Fruit fly (Drosophila melanogaster) whole organism, embryonic: Measurements from ENCODE around the gene CG34001.
A peak's percentile ranks its signal among the peaks of the same experiment; 100 is the strongest.

Experiments
- BEAF-32 ChIP-seq: fragments of 200-800 bp; sonication (Bioruptor generic); optimal IDR thresholded peaks from 3 replicates; lab custom pipeline; 2017; ENCODE audit warnings: missing biosample characterization, missing genetic modification characterization, mild to moderate bottlenecking, moderate library complexity, missing genetic modification reagents
- CG10565 ChIP-seq: fragments of 200-800 bp; sonication (Bioruptor generic); optimal IDR thresholded peaks from 3 replicates; lab custom pipeline; 2016; ENCODE audit warnings: missing biosample characterization, mild to moderate bottlenecking, missing genetic modification characterization
- CG11093 ChIP-seq: fragments of 200-800 bp; sonication (Bioruptor generic); IDR thresholded peaks from 3 replicates; pipeline ENCODE4 v1.3.6; 2022; ENCODE audit warnings: missing biosample characterization, missing genetic modification characterization
- CG12071 ChIP-seq: fragments of 200-800 bp; sonication (Bioruptor generic); optimal IDR thresholded peaks from 3 replicates; lab custom pipeline; 2018; ENCODE audit warnings: missing biosample characterization, mild to moderate bottlenecking, missing genetic modification characterization
- CG12104 ChIP-seq: fragments of 200-800 bp; sonication (Bioruptor generic); optimal IDR thresholded peaks from 3 replicates; lab custom pipeline; 2016; ENCODE audit warnings: missing biosample characterization, missing genetic modification characterization
- CG13123 ChIP-seq: fragments of 200-800 bp; sonication (Bioruptor generic); optimal IDR thresholded peaks from 2 replicates; lab custom pipeline; 2016; ENCODE audit warnings: missing biosample characterization, missing genetic modification characterization
- CG14014 ChIP-seq: fragments of 200-800 bp; sonication (Bioruptor generic); IDR thresholded peaks from 2 replicates; pipeline ENCODE4 v1.3.6; 2022; ENCODE audit warnings: missing biosample characterization, missing genetic modification characterization
- CG14965 ChIP-seq: fragments of 200-800 bp; sonication (Bioruptor generic); optimal IDR thresholded peaks from 2 replicates; lab custom pipeline; 2016; ENCODE audit warnings: missing biosample characterization, missing genetic modification characterization, borderline replicate concordance
- CG15479 ChIP-seq: fragments of 200-800 bp; sonication (Bioruptor generic); optimal IDR thresholded peaks from 3 replicates; lab custom pipeline; 2019; ENCODE audit warnings: missing biosample characterization, mild to moderate bottlenecking, missing genetic modification characterization, moderate library complexity
- CG1602 ChIP-seq: fragments of 200-800 bp; sonication (Bioruptor generic); optimal IDR thresholded peaks from 3 replicates; lab custom pipeline; 2016; ENCODE audit warnings: missing biosample characterization, missing genetic modification characterization
- CG17186 ChIP-seq: fragments of 200-800 bp; sonication (Bioruptor generic); optimal IDR thresholded peaks from 3 replicates; lab custom pipeline; 2017; ENCODE audit warnings: missing biosample characterization, missing genetic modification reagents, missing genetic modification characterization
- CG2116 ChIP-seq: fragments of 200-800 bp; sonication (Bioruptor generic); optimal IDR thresholded peaks from 3 replicates; lab custom pipeline; 2018; ENCODE audit warnings: missing biosample characterization, mild to moderate bottlenecking, missing genetic modification characterization
- CG2199 ChIP-seq: fragments of 200-800 bp; sonication (Bioruptor generic); IDR thresholded peaks from 3 replicates; pipeline ENCODE4 v1.3.6; 2022; ENCODE audit warnings: missing biosample characterization, missing genetic modification characterization
- CG4328 ChIP-seq: fragments of 200-800 bp; sonication (Bioruptor generic); optimal IDR thresholded peaks from 3 replicates; lab custom pipeline; 2017; ENCODE audit warnings: missing biosample characterization, missing genetic modification reagents, missing genetic modification characterization
- CG4820 ChIP-seq: fragments of 200-800 bp; sonication (Bioruptor generic); optimal IDR thresholded peaks from 3 replicates; lab custom pipeline; 2016; ENCODE audit warnings: missing biosample characterization, missing genetic modification characterization
- CG6683 ChIP-seq: fragments of 200-800 bp; sonication (Bioruptor generic); optimal IDR thresholded peaks from 2 replicates; lab custom pipeline; 2017; ENCODE audit warnings: missing biosample characterization, mild to moderate bottlenecking, missing genetic modification characterization, missing genetic modification reagents
- CG7271 ChIP-seq: fragments of 200-800 bp; sonication (Bioruptor generic); optimal IDR thresholded peaks from 2 replicates; lab custom pipeline; 2018; ENCODE audit warnings: missing biosample characterization, mild to moderate bottlenecking, missing genetic modification characterization, moderate library complexity
- CG7372 ChIP-seq: fragments of 200-800 bp; sonication (Bioruptor generic); IDR thresholded peaks from 2 replicates; pipeline ENCODE4 v1.3.6; 2022; ENCODE audit warnings: missing biosample characterization, missing genetic modification characterization
- CG7556 ChIP-seq: fragments of 200-800 bp; sonication (Bioruptor generic); optimal IDR thresholded peaks from 2 replicates; lab custom pipeline; 2017; ENCODE audit warnings: missing biosample characterization, mild to moderate bottlenecking, missing genetic modification characterization
- CG8765 ChIP-seq: fragments of 200-800 bp; sonication (Bioruptor generic); IDR thresholded peaks from 2 replicates; pipeline ENCODE4 v1.3.6; 2022; ENCODE audit warnings: missing biosample characterization, missing genetic modification characterization
- CG9727 ChIP-seq: fragments of 200-800 bp; sonication (Bioruptor generic); optimal IDR thresholded peaks from 3 replicates; lab custom pipeline; 2017; ENCODE audit warnings: missing biosample characterization, mild to moderate bottlenecking, missing genetic modification characterization
- CG9817 ChIP-seq: fragments of 200-800 bp; sonication (Bioruptor generic); optimal IDR thresholded peaks from 2 replicates; lab custom pipeline; 2018; ENCODE audit warnings: missing biosample characterization, mild to moderate bottlenecking, missing genetic modification characterization, moderate library complexity
- Dp ChIP-seq: fragments of 200-800 bp; sonication (Bioruptor generic); optimal IDR thresholded peaks from 2 replicates; lab custom pipeline; 2018; ENCODE audit warnings: missing biosample characterization, mild to moderate bottlenecking, missing genetic modification characterization, moderate library complexity
- Hsf ChIP-seq: fragments of 200-800 bp; sonication (Bioruptor generic); optimal IDR thresholded peaks from 3 replicates; lab custom pipeline; 2016; ENCODE audit warnings: missing biosample characterization, missing genetic modification characterization
- Poxn ChIP-seq: fragments of 200-800 bp; sonication (Bioruptor generic); IDR thresholded peaks from 2 replicates; pipeline ENCODE4 v1.3.6; 2022; ENCODE audit warnings: missing biosample characterization, missing genetic modification characterization
- Sry-β ChIP-seq: fragments of 200-800 bp; sonication (Bioruptor generic); optimal IDR thresholded peaks from 2 replicates; lab custom pipeline; 2018; ENCODE audit warnings: missing biosample characterization, mild to moderate bottlenecking, missing genetic modification characterization, moderate library complexity
- Stat92E ChIP-seq, 3 experiments: fragments of >200 bp in 2 of 3; fragments of 200-800 bp in 1 of 3; sonication (Bioruptor generic) in 1 of 3; optimal IDR thresholded peaks; 2 replicates each; lab custom pipeline; 2017 to 2019; ENCODE audit warnings: missing biosample characterization in 3 of 3, missing genetic modification characterization in 3 of 3, mild to moderate bottlenecking in 1 of 3, moderate library complexity in 1 of 3
- YL-1 ChIP-seq: fragments of 200-800 bp; sonication (Bioruptor generic); optimal IDR thresholded peaks from 3 replicates; lab custom pipeline; 2017; ENCODE audit warnings: missing biosample characterization, mild to moderate bottlenecking, missing genetic modification characterization
- amos ChIP-seq: fragments of 200-800 bp; sonication (Bioruptor generic); IDR thresholded peaks from 2 replicates; pipeline ENCODE4 v1.3.6; 2022; ENCODE audit warnings: missing biosample characterization, missing genetic modification characterization; ENCODE audit not compliant: partially characterized antibody
- cad ChIP-seq: fragments of >200 bp; optimal IDR thresholded peaks from 2 replicates; lab custom pipeline; 2017; ENCODE audit warnings: missing biosample characterization, missing genetic modification characterization
- cg ChIP-seq: fragments of 200-800 bp; sonication (Bioruptor generic); optimal IDR thresholded peaks from 3 replicates; lab custom pipeline; 2019; ENCODE audit warnings: missing biosample characterization, mild to moderate bottlenecking, missing genetic modification characterization, moderate library complexity
- chm ChIP-seq: fragments of 200-800 bp; sonication (Bioruptor generic); IDR thresholded peaks from 2 replicates; pipeline ENCODE4 v1.3.6; 2022; ENCODE audit warnings: missing biosample characterization, missing genetic modification characterization
- crc ChIP-seq: fragments of 200-800 bp; sonication (Bioruptor generic); optimal IDR thresholded peaks from 2 replicates; lab custom pipeline; 2016; ENCODE audit warnings: missing biosample characterization, missing genetic modification characterization
- fd96Cb ChIP-seq: fragments of 200-800 bp; sonication (Bioruptor generic); optimal IDR thresholded peaks from 2 replicates; lab custom pipeline; 2018; ENCODE audit warnings: missing biosample characterization, mild to moderate bottlenecking, missing genetic modification characterization, moderate library complexity
- ftz-f1 ChIP-seq: fragments of 200-800 bp; sonication (Bioruptor generic); optimal IDR thresholded peaks from 2 replicates; lab custom pipeline; 2016; ENCODE audit warnings: missing biosample characterization, missing genetic modification characterization
- gcm2 ChIP-seq: fragments of 200-800 bp; sonication (Bioruptor generic); optimal IDR thresholded peaks from 2 replicates; lab custom pipeline; 2016; ENCODE audit warnings: missing biosample characterization, missing genetic modification characterization
- insv ChIP-seq, 2 experiments: fragments of 200-800 bp; sonication (Bioruptor generic); optimal IDR thresholded peaks; 3 replicates each; lab custom pipeline; 2016 to 2018; ENCODE audit warnings: missing biosample characterization in 2 of 2, missing genetic modification characterization in 2 of 2
- kah ChIP-seq: fragments of 200-800 bp; sonication (Bioruptor generic); optimal IDR thresholded peaks from 2 replicates; lab custom pipeline; 2018; ENCODE audit warnings: missing biosample characterization, mild to moderate bottlenecking, missing genetic modification characterization
- lbe ChIP-seq: fragments of 200-800 bp; sonication (Bioruptor generic); optimal IDR thresholded peaks from 2 replicates; lab custom pipeline; 2016; ENCODE audit warnings: missing biosample characterization, mild to moderate bottlenecking, missing genetic modification characterization
- maf-S ChIP-seq: fragments of 200-800 bp; sonication (Bioruptor generic); optimal IDR thresholded peaks from 2 replicates; lab custom pipeline; 2016; ENCODE audit warnings: missing biosample characterization, missing genetic modification characterization
- odd ChIP-seq: fragments of 200-800 bp; sonication (Bioruptor generic); optimal IDR thresholded peaks from 2 replicates; lab custom pipeline; 2017; ENCODE audit warnings: missing biosample characterization, mild to moderate bottlenecking, missing genetic modification characterization
- pzg ChIP-seq: fragments of 200-800 bp; sonication (Bioruptor generic); optimal IDR thresholded peaks from 3 replicates; lab custom pipeline; 2018; ENCODE audit warnings: missing biosample characterization, mild to moderate bottlenecking, missing genetic modification characterization, moderate library complexity
- schlank ChIP-seq: fragments of 200-800 bp; sonication (Bioruptor generic); optimal IDR thresholded peaks from 2 replicates; lab custom pipeline; 2018; ENCODE audit warnings: missing biosample characterization, mild to moderate bottlenecking, missing genetic modification characterization
- sisA ChIP-seq: fragments of 200-800 bp; sonication (Bioruptor generic); IDR thresholded peaks from 2 replicates; pipeline ENCODE4 v1.3.6; 2022; ENCODE audit warnings: missing biosample characterization, missing genetic modification characterization
- slou ChIP-seq: fragments of 200-800 bp; sonication (Bioruptor generic); optimal IDR thresholded peaks from 3 replicates; lab custom pipeline; 2016; ENCODE audit warnings: missing biosample characterization, missing genetic modification characterization
- so ChIP-seq: fragments of 200-800 bp; sonication (Bioruptor generic); IDR thresholded peaks from 3 replicates; pipeline ENCODE4 v1.3.6; 2022; ENCODE audit warnings: missing biosample characterization, missing genetic modification characterization
- toy ChIP-seq: fragments of 200-800 bp; sonication (Bioruptor generic); IDR thresholded peaks from 2 replicates; pipeline ENCODE4 v1.3.6; 2022; ENCODE audit warnings: missing biosample characterization, missing genetic modification characterization
- trem ChIP-seq: fragments of 200-800 bp; optimal IDR thresholded peaks from 3 replicates; lab custom pipeline; 2019; ENCODE audit warnings: missing biosample characterization, mild to moderate bottlenecking, missing genetic modification characterization, moderate library complexity
- zf30C ChIP-seq: fragments of 200-800 bp; sonication (Bioruptor generic); optimal IDR thresholded peaks from 3 replicates; lab custom pipeline; 2018; ENCODE audit warnings: missing biosample characterization, mild to moderate bottlenecking, missing genetic modification characterization

The CG34001 gene

DNA sequence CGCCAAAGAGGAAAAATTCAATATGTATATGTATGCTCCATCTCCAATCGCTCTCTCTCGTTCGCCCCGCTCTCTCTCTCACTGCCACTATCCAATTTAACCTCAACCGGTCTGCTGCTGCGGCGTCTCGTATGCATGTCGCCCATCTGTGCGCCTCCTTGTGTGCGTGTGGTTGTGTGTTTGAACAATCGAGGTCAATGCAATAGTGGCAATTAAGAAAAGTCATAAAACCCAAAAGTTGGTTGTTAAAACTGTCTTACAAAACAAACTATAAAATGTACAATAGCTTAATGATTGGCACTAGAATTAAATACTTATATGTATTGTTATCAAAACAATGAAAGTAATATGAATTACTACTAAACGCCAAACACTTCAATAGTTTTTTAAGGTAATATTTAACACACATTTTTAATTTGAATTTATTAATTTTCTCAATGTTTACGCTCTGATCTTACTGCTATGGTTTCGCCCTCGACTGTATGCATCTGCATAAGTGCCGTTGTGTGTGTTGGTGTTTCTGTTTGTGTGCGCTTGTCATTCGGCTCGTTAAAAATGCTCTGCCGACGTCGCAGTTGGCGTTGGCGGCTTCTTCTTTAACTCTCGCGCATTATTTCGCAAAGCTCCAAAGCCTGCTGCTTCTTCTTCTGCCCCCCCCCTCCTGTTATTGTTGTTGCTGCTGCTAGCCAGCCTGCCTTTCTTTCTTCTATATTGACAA is 34.7 kb downstream of the CG34001 start (continued):
- peak; percentile 84 for TF ChIP-seq gcm2 (GFP tag; lab: Kevin White, UChicago)
- TF ChIP-seq CG9727 (GFP tag; lab: Kevin White, UChicago): peak; percentile 99
- peak; percentile 67 for TF ChIP-seq Sry-β (GFP tag; lab: Kevin White, UChicago)
- TF ChIP-seq CG4820 (GFP tag; lab: Kevin White, UChicago): peak; percentile 94
- TF ChIP-seq Stat92E (GFP tag; optimal IDR thresholded peaks at IDR 0.05; lab: Kevin White, UChicago): peak in 2 of 3 experiments; percentile 73 to 98
- peak; percentile 93 for TF ChIP-seq CG9817
- peak; percentile 78 for TF ChIP-seq maf-S (GFP tag; lab: Kevin White, UChicago)
- peak; percentile 41; the same call in 2 of the 3 replicates for TF ChIP-seq CG2199 (GFP tag; lab: Robert Waterston, UW)
- peak; percentile 90 for TF ChIP-seq CG14014 (GFP tag; lab: Robert Waterston, UW)
- TF ChIP-seq schlank: peak; percentile 84
- TF ChIP-seq zf30C (GFP tag; lab: Kevin White, UChicago): no peak
- peak; percentile 90 for TF ChIP-seq CG7271 (tag; lab: Kevin White, UChicago)
- TF ChIP-seq CG7372: peak; percentile 90
- TF ChIP-seq fd96Cb (tag; lab: Kevin White, UChicago): peak; percentile 97
- peak; percentile 98 for TF ChIP-seq CG4328 (GFP tag; lab: Kevin White, UChicago)
- TF ChIP-seq sisA: peak; percentile 92
- TF ChIP-seq YL-1 (GFP tag; lab: Kevin White, UChicago): peak; percentile 95
- TF ChIP-seq lbe: peak; percentile 95
- TF ChIP-seq chm (GFP tag; lab: Robert Waterston, UW): peak; percentile 88
- peak; percentile 81 for TF ChIP-seq CG8765 (GFP tag; lab: Robert Waterston, UW)
- TF ChIP-seq odd (GFP tag; lab: Kevin White, UChicago): peak; percentile 99
- peak; percentile 94 for TF ChIP-seq CG12071 (GFP tag; lab: Kevin White, UChicago)
- TF ChIP-seq CG15479 (GFP tag; lab: Kevin White, UChicago): peak; percentile 83
- peak; percentile 97 for TF ChIP-seq trem (tag; lab: Kevin White, UChicago)
- TF ChIP-seq Poxn (GFP tag; lab: Robert Waterston, UW): peak; percentile 55; the same call in 1 of the 2 replicates
- TF ChIP-seq CG7556 (GFP tag; lab: Kevin White, UChicago): peak; percentile 99
- peak; percentile 94 for TF ChIP-seq CG6683 (GFP tag; lab: Kevin White, UChicago)
- no peak for TF ChIP-seq cad (GFP tag; lab: Kevin White, UChicago)
- TF ChIP-seq cg (GFP tag; lab: Kevin White, UChicago): peak; percentile 94
- TF ChIP-seq CG12104 (GFP tag; lab: Kevin White, UChicago): peak; percentile 98
- peak; percentile 94 for TF ChIP-seq kah
- TF ChIP-seq pzg: no peak
- peak; percentile 92 for TF ChIP-seq CG13123 (GFP tag; lab: Kevin White, UChicago)
- TF ChIP-seq crc (GFP tag; lab: Kevin White, UChicago): peak; percentile 65
- peak; percentile 93 for TF ChIP-seq Hsf (GFP tag; lab: Kevin White, UChicago)
- TF ChIP-seq CG14965 (GFP tag; lab: Kevin White, UChicago): peak; percentile 9
- TF ChIP-seq ftz-f1 (GFP tag; lab: Kevin White, UChicago): peak; percentile 43
- TF ChIP-seq insv (GFP tag; optimal IDR thresholded peaks at IDR 0.05; lab: Kevin White, UChicago): peak in 1 of 2 experiments; percentile 83
- TF ChIP-seq CG17186 (GFP tag; lab: Kevin White, UChicago): peak; percentile 89
- peak; percentile 90 for TF ChIP-seq slou (GFP tag; lab: Kevin White, UChicago)
- peak; percentile 22 for TF ChIP-seq Dp
- no peak for TF ChIP-seq amos (GFP tag; lab: Robert Waterston, UW)
- TF ChIP-seq BEAF-32 (GFP tag; lab: Kevin White, UChicago): peak; percentile 21
- TF ChIP-seq so (GFP tag; lab: Robert Waterston, UW): peak; percentile 93
- peak; percentile 48 for TF ChIP-seq toy (GFP tag; lab: Robert Waterston, UW)
- peak; percentile 87 for TF ChIP-seq CG2116 (GFP tag; lab: Kevin White, UChicago)
- TF ChIP-seq CG1602 (GFP tag; lab: Kevin White, UChicago): peak; percentile 96
- peak; percentile 89 for TF ChIP-seq CG11093 (GFP tag; lab: Robert Waterston, UW)
- TF ChIP-seq CG10565 (GFP tag; lab: Kevin White, UChicago): peak; percentile 66
